Worm (Caenorhabditis elegans): ENCODE data around the gene dyf-11.

Gene dyf-11

DNA sequence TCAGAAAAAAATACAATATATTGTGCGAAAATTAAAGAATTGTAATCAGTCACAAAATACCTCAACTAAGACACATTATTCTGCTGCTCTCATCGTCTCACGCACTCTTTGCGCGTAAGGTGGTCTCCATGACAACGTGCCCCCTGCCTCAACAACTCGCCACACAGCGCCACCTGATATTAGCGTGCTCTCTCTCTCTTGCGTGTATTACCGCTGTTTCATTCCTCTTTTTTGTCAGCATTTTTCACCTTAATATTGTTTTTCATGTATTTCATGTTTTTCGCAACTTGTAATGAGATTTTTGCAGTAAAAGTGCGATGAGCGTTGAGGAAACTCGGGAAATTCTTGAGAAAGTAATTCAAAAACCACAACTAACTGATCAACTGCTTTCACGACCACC is at the start of gene dyf-11:
TSS of gene dyf-11 (plus strand) at position 301 of the 400 bp plus-strand sequence.
- TF ChIP-seq rpc-1 (optimal IDR thresholded peaks at IDR 0.05) = no peak
- TF ChIP-seq rpc-1 (tag; optimal IDR thresholded peaks at IDR 0.05) = no peak
- no peak for TF ChIP-seq mes-4 (tag; optimal IDR thresholded peaks at IDR 0.05)
- TF ChIP-seq ceh-58 (GFP tag; IDR thresholded peaks at IDR 0.05) = 0 out of 2 replicates have a peak, but pooled peaks have one; percentile 32
- TF ChIP-seq F55B11.4 (tag; optimal IDR thresholded peaks at IDR 0.05; ENCODE audit: borderline replicate concordance, insufficient read depth) = no peak
- TF ChIP-seq cebp-2 (GFP tag; IDR thresholded peaks at IDR 0.05) = no peak
- TF ChIP-seq ZK185.1 (tag; optimal IDR thresholded peaks at IDR 0.05; ENCODE audit: poor library complexity, severe bottlenecking) = no peak
- TF ChIP-seq akir-1 (GFP tag; optimal IDR thresholded peaks at IDR 0.05) = no peak
- no peak for TF ChIP-seq sea-2 (GFP tag; IDR thresholded peaks at IDR 0.05)

DNA sequence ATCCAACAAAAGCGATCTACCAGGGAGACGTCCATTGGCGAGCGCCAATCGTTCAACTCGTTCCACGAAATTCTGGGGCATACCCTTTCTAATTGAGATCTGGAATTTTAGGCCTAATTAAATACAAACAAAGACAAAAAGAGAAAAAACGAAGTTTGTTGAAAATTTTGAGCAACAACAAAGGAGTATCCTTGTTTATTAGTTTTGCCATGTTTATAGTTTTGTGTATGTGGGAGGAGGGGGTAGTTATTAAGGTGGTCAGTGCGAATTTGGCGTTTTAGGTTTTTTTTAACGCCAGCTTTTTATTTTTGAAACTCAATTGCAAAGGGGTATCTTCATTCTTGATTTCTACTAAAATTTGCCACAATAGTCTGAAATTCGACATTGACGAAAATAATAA is 49.2 kb upstream of the dyf-11 start, which contains the start of gene irk-2:
TSS of gene irk-2 (minus strand) at position 101 of the 400 bp plus-strand sequence.
- TF ChIP-seq ztf-6 (GFP tag; IDR thresholded peaks at IDR 0.05) (no peak), C17E4.6 (GFP tag; IDR thresholded peaks at IDR 0.05) (no peak), repo-1 (tag; optimal IDR thresholded peaks at IDR 0.05) (no peak), aptf-2 (GFP tag; conservative IDR thresholded peaks at IDR 0.05) (no peak), nhr-120 (GFP tag; IDR thresholded peaks at IDR 0.05) (no peak), attf-6 (GFP tag; IDR thresholded peaks at IDR 0.05) (no peak), F55B11.4 (tag; optimal IDR thresholded peaks at IDR 0.05; ENCODE audit: borderline replicate concordance, insufficient read depth) (no peak), ets-4 (GFP tag; optimal IDR thresholded peaks at IDR 0.05) (no peak), B0035.1 (tag; optimal IDR thresholded peaks at IDR 0.05) (no peak), xnd-1 (tag; optimal IDR thresholded peaks at IDR 0.05) (no peak), Y67H2A.10 (GFP tag; conservative IDR thresholded peaks at IDR 0.05) (no peak), attf-3 (GFP tag; conservative IDR thresholded peaks at IDR 0.05) (no peak), Y53F4B.3 (GFP tag; IDR thresholded peaks at IDR 0.05) (no peak), lin-35 (GFP tag; optimal IDR thresholded peaks at IDR 0.05) (no peak), bed-1 (GFP tag; IDR thresholded peaks at IDR 0.05) (no peak), lin-54 (GFP tag; optimal IDR thresholded peaks at IDR 0.05) (no peak), egrh-3 (GFP tag; IDR thresholded peaks at IDR 0.05) (no peak), snpc-1.1 (tag; optimal IDR thresholded peaks at IDR 0.05; ENCODE audit: insufficient read depth) (no peak)

DNA sequence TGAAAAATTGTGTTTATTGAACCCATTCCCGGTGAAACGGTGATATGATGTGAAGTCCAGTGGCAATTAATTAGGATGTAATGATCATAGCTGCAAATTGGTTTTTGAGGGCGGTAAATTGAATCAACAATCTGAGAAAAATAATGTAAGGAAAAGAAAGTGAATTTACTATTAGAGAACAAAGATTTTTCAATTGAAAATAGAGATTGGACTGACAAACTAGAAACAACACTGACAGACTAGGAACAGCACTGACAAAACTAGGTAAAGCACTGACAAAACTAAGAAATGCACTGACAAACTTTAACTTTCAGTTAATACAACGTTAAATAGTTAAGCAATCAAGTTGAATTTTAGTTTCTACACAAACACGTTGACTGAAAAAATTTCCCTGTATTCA is 37.7 kb upstream of the dyf-11 start, which contains the start of gene sli-1:
TSS of gene sli-1 (minus strand) at position 101 of the 400 bp plus-strand sequence.
- TF ChIP-seq athp-1 (tag; optimal IDR thresholded peaks at IDR 0.05) (no peak), D2030.7 (GFP tag; IDR thresholded peaks at IDR 0.05) (no peak), lin-54 (GFP tag; optimal IDR thresholded peaks at IDR 0.05) (no peak), ccch-3 (GFP tag; optimal IDR thresholded peaks at IDR 0.05) (no peak), lag-1 (GFP tag; IDR thresholded peaks at IDR 0.05) (no peak), tlf-1 (GFP tag; optimal IDR thresholded peaks at IDR 0.05) (no peak), ztf-28 (GFP tag; IDR thresholded peaks at IDR 0.05) (no peak)

DNA sequence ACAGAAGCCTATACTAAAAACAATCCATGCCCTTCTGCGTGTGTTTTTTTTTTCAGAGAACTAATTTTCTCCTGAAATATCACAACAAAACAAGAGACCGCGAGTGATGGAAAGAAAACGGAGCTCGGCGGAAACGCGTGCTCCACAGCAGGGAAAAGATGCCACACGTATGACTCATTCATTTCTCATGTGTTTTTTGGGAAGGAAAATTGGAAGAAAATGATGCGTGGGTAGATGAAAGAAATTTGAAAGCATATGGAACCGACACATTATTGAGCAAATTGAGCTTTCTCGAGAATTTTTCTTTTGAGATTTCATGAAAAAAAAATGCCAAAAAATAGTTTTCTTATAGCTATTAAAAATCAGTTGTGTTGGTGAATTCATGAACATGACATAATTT is 37.3 kb upstream of the dyf-11 start:
- TF ChIP-seq Y53G8AR.9 (GFP tag; conservative IDR thresholded peaks at IDR 0.05) (no peak), hmg-1.2 (GFP tag; IDR thresholded peaks at IDR 0.05) (no peak), F37B4.10 (GFP tag; IDR thresholded peaks at IDR 0.05) (no peak), let-607 (tag; optimal IDR thresholded peaks at IDR 0.05) (no peak), egl-18 (GFP tag; IDR thresholded peaks at IDR 0.05) (no peak), xnd-1 (tag; optimal IDR thresholded peaks at IDR 0.05) (no peak), zfh-2 (GFP tag; conservative IDR thresholded peaks at IDR 0.05) (no peak), rpc-1 (optimal IDR thresholded peaks at IDR 0.05) (no peak), rpc-1 (tag; optimal IDR thresholded peaks at IDR 0.05) (no peak), nhr-120 (GFP tag; IDR thresholded peaks at IDR 0.05) (no peak), aptf-2 (GFP tag; conservative IDR thresholded peaks at IDR 0.05) (no peak), repo-1 (tag; optimal IDR thresholded peaks at IDR 0.05) (no peak)

All from whole organism, young adult.